Fruit fly (Drosophila melanogaster) S2 (cell line): ENCODE measurements around the gene Vm26Aa.

Experiments used
- CG8478 ChIP-seq: fragments of >200 bp; optimal IDR thresholded peaks from 2 replicates; lab custom pipeline; 2018
- CTCF ChIP-seq, 2 experiments: fragments of >200 bp; optimal IDR thresholded peaks; 2 replicates each; lab custom pipeline; 2018

- TF ChIP-seq CG8478 (lab: Kevin White, UChicago) (no peak), CTCF (optimal IDR thresholded peaks at IDR 0.05; lab: Kevin White, UChicago) (no peak)
Observed at dm6 chr2L:5964851-5965250, 4.7 kb upstream of the Vm26Aa start, which contains the start of gene psd.
